Fruit fly (Drosophila melanogaster) whole organism, embryonic: ENCODE measurements around the gene CG7295.

Source experiments
- Bteb2 ChIP-seq: fragments of 200-800 bp; sonication (Bioruptor generic); optimal IDR thresholded peaks from 2 replicates; lab custom pipeline; 2016; ENCODE audit warnings: missing biosample characterization, missing genetic modification characterization
- CG10267 ChIP-seq: fragments of 200-800 bp; sonication (Bioruptor generic); optimal IDR thresholded peaks from 2 replicates; lab custom pipeline; 2018; ENCODE audit warnings: missing biosample characterization, mild to moderate bottlenecking, missing genetic modification characterization, moderate library complexity
- CG11093 ChIP-seq: fragments of 200-800 bp; sonication (Bioruptor generic); IDR thresholded peaks from 3 replicates; pipeline ENCODE4 v1.3.6; 2022; ENCODE audit warnings: missing biosample characterization, missing genetic modification characterization
- CG12071 ChIP-seq: fragments of 200-800 bp; sonication (Bioruptor generic); optimal IDR thresholded peaks from 3 replicates; lab custom pipeline; 2018; ENCODE audit warnings: missing biosample characterization, mild to moderate bottlenecking, missing genetic modification characterization
- CG12219 ChIP-seq: fragments of 200-800 bp; sonication (Bioruptor generic); optimal IDR thresholded peaks from 3 replicates; lab custom pipeline; 2018; ENCODE audit warnings: missing biosample characterization, mild to moderate bottlenecking, missing genetic modification characterization
- CG12299 ChIP-seq: fragments of 200-800 bp; sonication (Bioruptor generic); optimal IDR thresholded peaks from 2 replicates; lab custom pipeline; 2018; ENCODE audit warnings: missing biosample characterization, mild to moderate bottlenecking, missing genetic modification characterization
- CG13287 ChIP-seq: fragments of 200-800 bp; sonication (Bioruptor generic); IDR thresholded peaks from 2 replicates; pipeline ENCODE4 v1.3.6; 2022; ENCODE audit warnings: missing biosample characterization, missing genetic modification characterization; ENCODE audit not compliant: partially characterized antibody
- CG15514 ChIP-seq: fragments of 200-800 bp; sonication (Bioruptor generic); optimal IDR thresholded peaks from 3 replicates; lab custom pipeline; 2017; ENCODE audit warnings: missing biosample characterization, missing genetic modification characterization, mild to moderate bottlenecking, moderate library complexity, missing genetic modification reagents
- CG16779 ChIP-seq: fragments of 200-800 bp; sonication (Bioruptor generic); IDR thresholded peaks from 2 replicates; pipeline ENCODE4 v1.3.6; 2022; ENCODE audit warnings: missing biosample characterization, missing genetic modification characterization
- CG16815 ChIP-seq: fragments of 200-800 bp; sonication (Bioruptor generic); optimal IDR thresholded peaks from 3 replicates; lab custom pipeline; 2017; ENCODE audit warnings: missing biosample characterization, mild to moderate bottlenecking, missing genetic modification characterization
- CG18599 ChIP-seq: fragments of 200-800 bp; sonication (Bioruptor generic); optimal IDR thresholded peaks from 3 replicates; lab custom pipeline; 2017; ENCODE audit warnings: missing biosample characterization, missing genetic modification characterization, mild to moderate bottlenecking, moderate library complexity, missing genetic modification reagents
- CG2199 ChIP-seq: fragments of 200-800 bp; sonication (Bioruptor generic); IDR thresholded peaks from 3 replicates; pipeline ENCODE4 v1.3.6; 2022; ENCODE audit warnings: missing biosample characterization, missing genetic modification characterization
- CG2712 ChIP-seq: fragments of 200-800 bp; optimal IDR thresholded peaks from 3 replicates; lab custom pipeline; 2019; ENCODE audit warnings: missing biosample characterization, mild to moderate bottlenecking, missing genetic modification characterization, moderate library complexity
- CG31365 ChIP-seq: fragments of 200-800 bp; sonication (Bioruptor generic); optimal IDR thresholded peaks from 2 replicates; lab custom pipeline; 2018; ENCODE audit warnings: missing biosample characterization, mild to moderate bottlenecking, missing genetic modification characterization
- CG3281 ChIP-seq: fragments of 200-800 bp; sonication (Bioruptor generic); optimal IDR thresholded peaks from 3 replicates; lab custom pipeline; 2017; ENCODE audit warnings: missing biosample characterization, mild to moderate bottlenecking, missing genetic modification characterization
- CG3995 ChIP-seq: fragments of 200-800 bp; sonication (Bioruptor generic); optimal IDR thresholded peaks from 3 replicates; lab custom pipeline; 2016; ENCODE audit warnings: missing biosample characterization, missing genetic modification characterization
- CG6254 ChIP-seq: fragments of 200-800 bp; sonication (Bioruptor generic); optimal IDR thresholded peaks from 3 replicates; lab custom pipeline; 2017; ENCODE audit warnings: mild to moderate bottlenecking, missing biosample characterization, missing genetic modification reagents, missing genetic modification characterization
- CG7556 ChIP-seq: fragments of 200-800 bp; sonication (Bioruptor generic); optimal IDR thresholded peaks from 2 replicates; lab custom pipeline; 2017; ENCODE audit warnings: missing biosample characterization, mild to moderate bottlenecking, missing genetic modification characterization
- CTCF ChIP-seq: fragments of 200-800 bp; sonication (Bioruptor generic); optimal IDR thresholded peaks from 2 replicates; lab custom pipeline; 2017; ENCODE audit warnings: missing biosample characterization, mild to moderate bottlenecking, missing genetic modification characterization, moderate library complexity
- D19A ChIP-seq: fragments of 200-800 bp; optimal IDR thresholded peaks from 3 replicates; lab custom pipeline; 2019; ENCODE audit warnings: missing biosample characterization, mild to moderate bottlenecking, missing genetic modification characterization, moderate library complexity
- Deaf1 ChIP-seq: fragments of 200-800 bp; optimal IDR thresholded peaks from 3 replicates; lab custom pipeline; 2019; ENCODE audit warnings: missing biosample characterization, mild to moderate bottlenecking, missing genetic modification characterization, moderate library complexity
- Dip2 ChIP-seq: fragments of 200-800 bp; sonication (Bioruptor generic); IDR thresholded peaks from 2 replicates; pipeline ENCODE4 v1.3.6; 2022; ENCODE audit warnings: missing biosample characterization, missing genetic modification characterization
- Doc3 ChIP-seq: fragments of 200-800 bp; sonication (Bioruptor generic); IDR thresholded peaks from 3 replicates; pipeline ENCODE4 v1.3.6; 2022; ENCODE audit warnings: missing biosample characterization, missing genetic modification characterization; ENCODE audit not compliant: partially characterized antibody
- Drgx ChIP-seq: fragments of 200-800 bp; sonication (Bioruptor generic); IDR thresholded peaks from 2 replicates; pipeline ENCODE4 v1.3.6; 2022; ENCODE audit warnings: missing biosample characterization, missing genetic modification characterization
- Eip74EF ChIP-seq, 2 experiments: fragments of 200-800 bp in 1 of 2; fragments of >200 bp in 1 of 2; sonication (Bioruptor generic) in 1 of 2; optimal IDR thresholded peaks; 2 replicates each; lab custom pipeline; 2017 to 2019; ENCODE audit warnings: missing biosample characterization in 2 of 2, missing genetic modification characterization in 2 of 2, mild to moderate bottlenecking in 1 of 2, moderate library complexity in 1 of 2
- Hand ChIP-seq: fragments of 200-800 bp; sonication (Bioruptor generic); optimal IDR thresholded peaks from 2 replicates; lab custom pipeline; 2017; ENCODE audit warnings: mild to moderate bottlenecking, missing biosample characterization, missing genetic modification reagents, missing genetic modification characterization
- Hmr ChIP-seq: fragments of 200-800 bp; sonication (Bioruptor generic); optimal IDR thresholded peaks from 3 replicates; lab custom pipeline; 2017; ENCODE audit warnings: mild to moderate bottlenecking, missing biosample characterization, missing genetic modification reagents, missing genetic modification characterization
- Hsf ChIP-seq: fragments of 200-800 bp; sonication (Bioruptor generic); optimal IDR thresholded peaks from 3 replicates; lab custom pipeline; 2016; ENCODE audit warnings: missing biosample characterization, missing genetic modification characterization
- Med ChIP-seq: fragments of 200-800 bp; sonication (Bioruptor generic); peaks from one replicate; lab custom pipeline; 2016; ENCODE audit warnings: missing biosample characterization, missing genetic modification characterization, mild to moderate bottlenecking, inconsistent platforms, moderate library complexity
- Nf-YC ChIP-seq: fragments of 200-800 bp; optimal IDR thresholded peaks from 3 replicates; lab custom pipeline; 2019; ENCODE audit warnings: missing biosample characterization, mild to moderate bottlenecking, missing genetic modification characterization, moderate library complexity
- Opbp ChIP-seq: fragments of 200-800 bp; sonication (Bioruptor generic); IDR thresholded peaks from 3 replicates; pipeline ENCODE4 v1.3.6; 2022; ENCODE audit warnings: missing biosample characterization, missing genetic modification characterization; ENCODE audit not compliant: partially characterized antibody
- Usf ChIP-seq: fragments of 200-800 bp; sonication (Bioruptor generic); optimal IDR thresholded peaks from 2 replicates; lab custom pipeline; 2017; ENCODE audit warnings: missing genotype, missing biosample characterization, missing genetic modification characterization
- bsh ChIP-seq, 2 experiments: fragments of 200-800 bp; sonication (Bioruptor generic); optimal IDR thresholded peaks; 2 replicates each; lab custom pipeline; 2017 to 2018; ENCODE audit warnings: mild to moderate bottlenecking in 2 of 2, missing biosample characterization in 2 of 2, missing genetic modification characterization in 2 of 2, moderate library complexity in 1 of 2
- exex ChIP-seq: fragments of 200-800 bp; sonication (Bioruptor generic); optimal IDR thresholded peaks from 4 replicates; lab custom pipeline; 2018; ENCODE audit warnings: missing biosample characterization, mild to moderate bottlenecking, missing genetic modification characterization, moderate library complexity
- fd3F ChIP-seq: fragments of 200-800 bp; sonication (Bioruptor generic); optimal IDR thresholded peaks from 2 replicates; lab custom pipeline; 2018; ENCODE audit warnings: missing biosample characterization, mild to moderate bottlenecking, missing genetic modification characterization, moderate library complexity
- fd64A ChIP-seq: fragments of 200-800 bp; sonication (Bioruptor generic); optimal IDR thresholded peaks from 3 replicates; lab custom pipeline; 2018; ENCODE audit warnings: missing biosample characterization, mild to moderate bottlenecking, missing genetic modification characterization
- gcm ChIP-seq: fragments of 200-800 bp; sonication (Bioruptor generic); optimal IDR thresholded peaks from 2 replicates; lab custom pipeline; 2019; ENCODE audit warnings: missing biosample characterization, mild to moderate bottlenecking, missing genetic modification characterization, moderate library complexity
- insv ChIP-seq, 2 experiments: fragments of 200-800 bp; sonication (Bioruptor generic); optimal IDR thresholded peaks; 3 replicates each; lab custom pipeline; 2016 to 2018; ENCODE audit warnings: missing biosample characterization in 2 of 2, missing genetic modification characterization in 2 of 2
- kni ChIP-seq: fragments of 200-800 bp; sonication (Bioruptor generic); optimal IDR thresholded peaks from 3 replicates; lab custom pipeline; 2017; ENCODE audit warnings: mild to moderate bottlenecking, missing biosample characterization, missing genetic modification reagents, missing genetic modification characterization
- lbe ChIP-seq: fragments of 200-800 bp; sonication (Bioruptor generic); optimal IDR thresholded peaks from 2 replicates; lab custom pipeline; 2016; ENCODE audit warnings: missing biosample characterization, mild to moderate bottlenecking, missing genetic modification characterization
- lilli ChIP-seq: fragments of 200-800 bp; sonication (Bioruptor generic); optimal IDR thresholded peaks from 3 replicates; lab custom pipeline; 2016; ENCODE audit warnings: missing biosample characterization, missing genetic modification characterization
- org-1 ChIP-seq: fragments of 200-800 bp; sonication (Bioruptor generic); optimal IDR thresholded peaks from 2 replicates; lab custom pipeline; 2017; ENCODE audit warnings: missing biosample characterization, missing genetic modification characterization
- pfk ChIP-seq: fragments of 200-800 bp; sonication (Bioruptor generic); optimal IDR thresholded peaks from 2 replicates; lab custom pipeline; 2018; ENCODE audit warnings: missing biosample characterization, mild to moderate bottlenecking, missing genetic modification characterization, moderate library complexity
- sob ChIP-seq: fragments of 200-800 bp; sonication (Bioruptor generic); IDR thresholded peaks from 2 replicates; pipeline ENCODE4 v1.3.6; 2022; ENCODE audit warnings: missing biosample characterization, missing genetic modification characterization
- sr ChIP-seq: fragments of 200-800 bp; sonication (Bioruptor generic); IDR thresholded peaks from 3 replicates; pipeline ENCODE4 v1.3.6; 2022; ENCODE audit warnings: missing biosample characterization, missing genetic modification characterization
- tap ChIP-seq: fragments of 200-800 bp; optimal IDR thresholded peaks from 3 replicates; lab custom pipeline; 2019; ENCODE audit warnings: missing biosample characterization, mild to moderate bottlenecking, missing genetic modification characterization, moderate library complexity
- vfl ChIP-seq: fragments of 200-800 bp; sonication (Bioruptor generic); optimal IDR thresholded peaks from 2 replicates; lab custom pipeline; 2016; ENCODE audit warnings: missing biosample characterization, missing genetic modification characterization
- wek ChIP-seq: fragments of 200-800 bp; sonication (Bioruptor generic); optimal IDR thresholded peaks from 3 replicates; lab custom pipeline; 2018; ENCODE audit warnings: missing biosample characterization, mild to moderate bottlenecking, missing genetic modification characterization, moderate library complexity
- zf30C ChIP-seq: fragments of 200-800 bp; sonication (Bioruptor generic); optimal IDR thresholded peaks from 3 replicates; lab custom pipeline; 2018; ENCODE audit warnings: missing biosample characterization, mild to moderate bottlenecking, missing genetic modification characterization
- zfh1 ChIP-seq: fragments of 200-800 bp; sonication (Bioruptor generic); IDR thresholded peaks from 3 replicates; pipeline ENCODE4 v1.3.6; 2022; ENCODE audit warnings: missing biosample characterization, missing genetic modification characterization

The CG7295 gene

DNA sequence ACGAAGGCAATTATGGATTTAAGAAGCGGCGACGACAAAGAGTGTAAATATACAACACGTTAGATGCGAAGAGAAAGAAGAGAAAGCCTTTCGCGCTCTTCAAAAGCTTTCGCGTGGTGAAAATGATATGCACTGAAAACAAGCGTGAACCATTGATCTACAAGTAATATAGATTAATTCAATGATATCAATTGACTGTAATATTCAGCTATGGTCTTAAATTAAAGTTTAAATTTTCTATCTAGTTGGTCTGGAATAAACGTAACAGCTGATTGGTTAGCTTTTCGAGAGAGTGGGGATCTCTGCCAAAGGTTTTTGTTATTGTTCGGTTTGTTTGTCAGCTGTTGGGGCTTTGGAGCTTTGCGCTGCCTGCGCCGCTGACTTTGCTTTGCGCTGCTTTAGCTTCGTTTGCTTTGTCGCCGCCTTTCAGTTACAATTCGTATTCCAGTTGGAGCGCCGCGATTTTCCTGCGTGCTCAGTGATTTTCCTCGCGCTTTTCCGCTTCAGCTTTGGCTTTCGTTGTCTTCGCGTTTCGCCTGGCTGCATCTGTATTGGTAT is 41.8 kb downstream of the CG7295 start (continued):
- TF ChIP-seq Opbp (no peak), sob (GFP tag; lab: Robert Waterston, UW) (no peak), kni (GFP tag; lab: Kevin White, UChicago) (peak; percentile 10), tap (tag; lab: Kevin White, UChicago) (peak; percentile 16), CG12219 (peak; percentile 15), bsh (GFP tag; optimal IDR thresholded peaks at IDR 0.05; lab: Kevin White, UChicago) (peak in 1 of 2 experiments; percentile 27), CG11093 (GFP tag; lab: Robert Waterston, UW) (no peak), org-1 (no peak), Med (no peak), Hand (GFP tag; lab: Kevin White, UChicago) (no peak), CG16815 (GFP tag; lab: Kevin White, UChicago) (no peak), CG2712 (tag; lab: Kevin White, UChicago) (peak; percentile 55), CG15514 (GFP tag; lab: Kevin White, UChicago) (no peak), pfk (GFP tag; lab: Kevin White, UChicago) (no peak), D19A (tag; lab: Kevin White, UChicago) (no peak), CTCF (GFP tag; lab: Kevin White, UChicago) (no peak), gcm (GFP tag; lab: Kevin White, UChicago) (peak; percentile 18), zf30C (GFP tag; lab: Kevin White, UChicago) (peak; percentile 19), Deaf1 (tag; lab: Kevin White, UChicago) (peak; percentile 60), Bteb2 (GFP tag; lab: Kevin White, UChicago) (no peak), CG12071 (GFP tag; lab: Kevin White, UChicago) (peak; percentile 42), CG6254 (GFP tag; lab: Kevin White, UChicago) (peak; percentile 11), sr (GFP tag; lab: Robert Waterston, UW) (no peak), fd64A (GFP tag; lab: Kevin White, UChicago) (peak; percentile 12), Doc3 (GFP tag; lab: Robert Waterston, UW) (no peak), lbe (GFP tag; lab: Kevin White, UChicago) (peak; percentile 63), Hmr (no peak), CG31365 (tag; lab: Kevin White, UChicago) (peak; percentile 11), CG2199 (no peak), zfh1 (GFP tag; lab: Robert Waterston, UW) (0 out of 3 replicates have a peak, but pooled peaks have one; percentile 2), exex (no peak), CG3995 (GFP tag; lab: Kevin White, UChicago) (no peak), wek (GFP tag; lab: Kevin White, UChicago) (no peak), fd3F (GFP tag; lab: Kevin White, UChicago) (no peak), CG3281 (GFP tag; lab: Kevin White, UChicago) (peak; percentile 17), Hsf (GFP tag; lab: Kevin White, UChicago) (no peak), vfl (GFP tag; lab: Kevin White, UChicago) (no peak), lilli (GFP tag; lab: Kevin White, UChicago) (peak; percentile 17), Usf (no peak), CG7556 (GFP tag; lab: Kevin White, UChicago) (peak; percentile 17), insv (GFP tag; optimal IDR thresholded peaks at IDR 0.05; lab: Kevin White, UChicago) (no peak), CG12299 (tag; lab: Kevin White, UChicago) (no peak), CG13287 (GFP tag; lab: Robert Waterston, UW) (peak; percentile 19; the same call in 1 of the 2 replicates), CG10267 (tag; lab: Kevin White, UChicago) (peak; percentile 1), Dip2 (GFP tag; lab: Robert Waterston, UW) (no peak), Nf-YC (tag; lab: Kevin White, UChicago) (peak; percentile 38), CG18599 (GFP tag; lab: Kevin White, UChicago) (no peak), Drgx (GFP tag; lab: Robert Waterston, UW) (no peak; the same call in 1 of the 2 replicates), Eip74EF (GFP tag; optimal IDR thresholded peaks at IDR 0.05; lab: Kevin White, UChicago) (no peak), CG16779 (GFP tag; lab: Robert Waterston, UW) (no peak)
